Worm (Caenorhabditis elegans) whole organism, L4 larva: ENCODE data around the gene T13C5.6.

Source experiments
- D1046.2 ChIP-seq: fragments of 200-800 bp; sonication (Bioruptor generic); IDR thresholded peaks from 2 replicates; pipeline ENCODE4 v1.3.6; 2022; ENCODE audit warnings: missing genetic modification characterization, missing compliant biosample characterization
- F37D6.2 ChIP-seq: sonication (generic microtip); optimal IDR thresholded peaks from 2 replicates; lab custom pipeline; 2016; ENCODE audit warnings: mild to moderate bottlenecking, missing genetic modification characterization, missing compliant biosample characterization
- aha-1 ChIP-seq: fragments of 150-350 bp; peaks from one replicate; lab custom pipeline; 2014; ENCODE audit warnings: missing biosample characterization, missing genetic modification characterization
- ama-1 ChIP-seq: fragments of 150-350 bp; optimal IDR thresholded peaks from 2 replicates; lab custom pipeline; 2014; ENCODE audit warnings: inconsistent platforms, mixed read lengths
- ceh-20 ChIP-seq: fragments of 200-800 bp; sonication (Bioruptor generic); IDR thresholded peaks from 2 replicates; pipeline ENCODE4 v1.3.6; 2022; ENCODE audit warnings: missing genetic modification reagents, missing genetic modification characterization, missing compliant biosample characterization
- ceh-28 ChIP-seq: fragments of 150-350 bp; optimal IDR thresholded peaks from 2 replicates; lab custom pipeline; 2014; ENCODE audit warnings: missing biosample characterization, missing genetic modification reagents, missing genetic modification characterization
- ceh-44 ChIP-seq: fragments of 200-800 bp; sonication (Bioruptor generic); IDR thresholded peaks from 2 replicates; pipeline ENCODE4 v1.3.6; 2022; ENCODE audit warnings: missing genetic modification reagents, missing genetic modification characterization, missing compliant biosample characterization
- ctbp-1 ChIP-seq: fragments of 200-800 bp; sonication (Bioruptor generic); IDR thresholded peaks from 2 replicates; pipeline ENCODE4 v1.3.6; 2022; ENCODE audit warnings: missing genetic modification reagents, missing genetic modification characterization, missing compliant biosample characterization
- daf-16 ChIP-seq, 3 experiments: sonication (generic microtip); optimal IDR thresholded peaks; 2 replicates each; lab custom pipeline; 2016 to 2017; ENCODE audit warnings: missing genetic modification characterization in 3 of 3, missing genetic modification reagents in 3 of 3, mild to moderate bottlenecking in 2 of 3, missing compliant biosample characterization in 2 of 3, missing biosample characterization in 1 of 3, moderate library complexity in 1 of 3
- dmd-6 ChIP-seq: fragments of 200-800 bp; sonication (Bioruptor generic); IDR thresholded peaks from 2 replicates; pipeline ENCODE4 v1.3.6; 2022; ENCODE audit warnings: missing genetic modification reagents, missing genetic modification characterization, missing compliant biosample characterization
- dve-1 ChIP-seq: sonication (generic microtip); optimal IDR thresholded peaks from 2 replicates; lab custom pipeline; 2017; ENCODE audit warnings: antibody characterized with exemption, mild to moderate bottlenecking, missing genetic modification characterization, missing compliant biosample characterization; ENCODE audit not compliant: insufficient read depth
- egl-27 ChIP-seq: sonication (generic microtip); optimal IDR thresholded peaks from 3 replicates; lab custom pipeline; 2017; ENCODE audit warnings: missing biosample characterization, missing genetic modification reagents, missing genetic modification characterization
- hif-1 ChIP-seq, 2 experiments: sonication (generic microtip); optimal IDR thresholded peaks; 2 replicates each; lab custom pipeline; 2016 to 2017; ENCODE audit warnings: missing compliant biosample characterization in 2 of 2, missing genetic modification characterization in 2 of 2, missing genetic modification reagents in 2 of 2, missing genotype in 2 of 2, mild to moderate bottlenecking in 1 of 2
- hlh-11 ChIP-seq: fragments of 200-800 bp; sonication (Bioruptor generic); optimal IDR thresholded peaks from 2 replicates; lab custom pipeline; 2018; ENCODE audit warnings: mild to moderate bottlenecking, missing genetic modification characterization, missing compliant biosample characterization
- hlh-30 ChIP-seq: sonication (generic microtip); optimal IDR thresholded peaks from 2 replicates; lab custom pipeline; 2017; ENCODE audit warnings: antibody characterized with exemption, mild to moderate bottlenecking, missing genetic modification characterization, missing compliant biosample characterization; ENCODE audit not compliant: insufficient read depth
- lim-7 ChIP-seq: fragments of 200-800 bp; sonication (Bioruptor generic); IDR thresholded peaks from 2 replicates; pipeline ENCODE4 v1.3.6; 2022; ENCODE audit warnings: missing genetic modification characterization, missing compliant biosample characterization
- lin-1 ChIP-seq: fragments of 200-800 bp; sonication (Bioruptor generic); IDR thresholded peaks from 2 replicates; pipeline ENCODE4 v1.3.6; 2022; ENCODE audit warnings: missing genetic modification reagents, missing genetic modification characterization, missing compliant biosample characterization
- lin-38 ChIP-seq: fragments of 200-800 bp; sonication (Bioruptor generic); IDR thresholded peaks from 2 replicates; pipeline ENCODE4 v1.3.6; 2022; ENCODE audit warnings: missing genetic modification reagents, missing genetic modification characterization, missing compliant biosample characterization
- lin-39 ChIP-seq: fragments of 150-350 bp; optimal IDR thresholded peaks from 2 replicates; lab custom pipeline; 2014; ENCODE audit warnings: missing biosample characterization, missing genetic modification reagents, missing genetic modification characterization
- lsy-2 ChIP-seq, 2 experiments: fragments of 150-350 bp in 1 of 2; sonication (generic microtip) in 1 of 2; optimal IDR thresholded peaks; 2 replicates each; lab custom pipeline; 2014 to 2017; ENCODE audit warnings: missing biosample characterization in 2 of 2, missing genetic modification characterization in 2 of 2
- madf-9 ChIP-seq: fragments of 200-800 bp; sonication (Bioruptor generic); conservative IDR thresholded peaks from 2 replicates; pipeline ENCODE4 v1.3.6; 2022; ENCODE audit warnings: missing genetic modification reagents, missing genetic modification characterization, missing compliant biosample characterization
- mdl-1 ChIP-seq, 2 experiments: fragments of 150-350 bp in 1 of 2; sonication (generic microtip) in 1 of 2; optimal IDR thresholded peaks; 2 replicates each; lab custom pipeline; 2014 to 2017; ENCODE audit warnings: missing biosample characterization in 2 of 2, missing genetic modification characterization in 2 of 2
- mdt-29 ChIP-seq: fragments of 200-800 bp; sonication (Bioruptor generic); IDR thresholded peaks from 2 replicates; pipeline ENCODE4 v1.3.6; 2022; ENCODE audit warnings: missing genetic modification reagents, missing genetic modification characterization, missing compliant biosample characterization
- mep-1 ChIP-seq: fragments of 150-350 bp; sonication (generic microtip); optimal IDR thresholded peaks from 3 replicates; lab custom pipeline; 2014; ENCODE audit warnings: missing biosample characterization, missing genetic modification characterization
- mxl-3 ChIP-seq: fragments of 200-800 bp; sonication (Bioruptor generic); optimal IDR thresholded peaks from 2 replicates; lab custom pipeline; 2018; ENCODE audit warnings: mild to moderate bottlenecking, missing genetic modification characterization, missing compliant biosample characterization
- nhr-10 ChIP-seq: fragments of 150-350 bp; optimal IDR thresholded peaks from 2 replicates; lab custom pipeline; 2014; ENCODE audit warnings: missing biosample characterization, missing genetic modification characterization
- nhr-102 ChIP-seq: sonication (generic microtip); optimal IDR thresholded peaks from 2 replicates; lab custom pipeline; 2016; ENCODE audit warnings: mild to moderate bottlenecking, missing genetic modification characterization, moderate library complexity, missing compliant biosample characterization
- nhr-11 ChIP-seq: fragments of 150-350 bp; optimal IDR thresholded peaks from 2 replicates; lab custom pipeline; 2014; ENCODE audit warnings: missing biosample characterization, missing genetic modification characterization
- nhr-237 ChIP-seq: sonication (generic microtip); optimal IDR thresholded peaks from 2 replicates; lab custom pipeline; 2017; ENCODE audit warnings: missing biosample characterization, missing genetic modification characterization
- nhr-25 ChIP-seq: sonication (generic microtip); optimal IDR thresholded peaks from 2 replicates; lab custom pipeline; 2017; ENCODE audit warnings: missing genetic modification characterization, mild to moderate bottlenecking, missing compliant biosample characterization, antibody characterized with exemption, moderate library complexity, borderline replicate concordance; ENCODE audit not compliant: insufficient read depth
- nhr-28 ChIP-seq: fragments of 150-350 bp; optimal IDR thresholded peaks from 2 replicates; lab custom pipeline; 2014; ENCODE audit warnings: missing biosample characterization, missing genetic modification characterization
- nhr-48 ChIP-seq: sonication (generic microtip); optimal IDR thresholded peaks from 2 replicates; lab custom pipeline; 2016; ENCODE audit warnings: mild to moderate bottlenecking, missing genetic modification characterization, missing compliant biosample characterization
- nhr-77 ChIP-seq: fragments of 150-350 bp; optimal IDR thresholded peaks from 2 replicates; lab custom pipeline; 2014; ENCODE audit warnings: missing biosample characterization, missing genetic modification characterization
- pha-4 ChIP-seq, 2 experiments: fragments of 150-350 bp in 1 of 2; fragments of 200-800 bp in 1 of 2; sonication (Bioruptor generic) in 1 of 2; IDR thresholded peaks in 1 of 2; optimal IDR thresholded peaks in 1 of 2; 2 replicates each; pipeline versions ENCODE4 v1.3.6 to Lab custom; 2014 to 2022; ENCODE audit warnings: missing genetic modification characterization in 2 of 2, missing genetic modification reagents in 2 of 2, missing biosample characterization in 1 of 2, missing compliant biosample characterization in 1 of 2
- snpc-4 ChIP-seq: fragments of 150-350 bp; optimal IDR thresholded peaks from 2 replicates; lab custom pipeline; 2014; ENCODE audit warnings: missing biosample characterization, missing genetic modification characterization
- spr-1 ChIP-seq: sonication (generic microtip); optimal IDR thresholded peaks from 2 replicates; lab custom pipeline; 2016; ENCODE audit warnings: mild to moderate bottlenecking, missing genetic modification characterization, missing compliant biosample characterization
- unc-130 ChIP-seq: sonication (generic microtip); optimal IDR thresholded peaks from 2 replicates; lab custom pipeline; 2016; ENCODE audit warnings: missing genetic modification reagents, missing genetic modification characterization, missing compliant biosample characterization
- unc-62 ChIP-seq, 3 experiments: fragments of 150-350 bp in 1 of 3; sonication (generic microtip); optimal IDR thresholded peaks in 2 of 3; peaks in 1 of 3; 1 replicate in 1 of 3; 2 replicates in 2 of 3; lab custom pipeline; 2014 to 2017; ENCODE audit warnings: missing biosample characterization in 3 of 3, missing genetic modification characterization in 3 of 3, missing genetic modification reagents in 3 of 3, missing genotype in 1 of 3
- vab-7 ChIP-seq: fragments of 200-800 bp; sonication (Bioruptor generic); IDR thresholded peaks from 2 replicates; pipeline ENCODE4 v1.3.6; 2022; ENCODE audit warnings: missing genetic modification reagents, missing genetic modification characterization, missing compliant biosample characterization
- zag-1 ChIP-seq: fragments of 150-350 bp; optimal IDR thresholded peaks from 2 replicates; lab custom pipeline; 2014; ENCODE audit warnings: missing biosample characterization, missing genetic modification characterization
- zip-11 ChIP-seq: fragments of 200-800 bp; sonication (Bioruptor generic); IDR thresholded peaks from 2 replicates; pipeline ENCODE4 v1.3.6; 2022; ENCODE audit warnings: missing genetic modification characterization, missing compliant biosample characterization
- ztf-7 ChIP-seq: fragments of 150-350 bp; optimal IDR thresholded peaks from 2 replicates; lab custom pipeline; 2014; ENCODE audit warnings: missing biosample characterization, missing genetic modification characterization

T13C5.6 gene

ce11 chrX:6208463-6208862, 976 bp upstream of the T13C5.6 start, which contains the start of gene C14F11.7:
C14F11.7 (minus strand) TSS chrX:6208563.
- no peak for TF ChIP-seq egl-27 (tag; lab: Kevin White, UChicago)
- TF ChIP-seq nhr-10 (tag; lab: Kevin White, UChicago), result no peak
- TF ChIP-seq vab-7, result no peak
- TF ChIP-seq ctbp-1, result no peak
- TF ChIP-seq ceh-44 (GFP tag; lab: Robert Waterston, UW), result no peak
- no peak for TF ChIP-seq ceh-20 (GFP tag; lab: Robert Waterston, UW)
- TF ChIP-seq lin-1, result no peak
- TF ChIP-seq madf-9 (GFP tag; lab: Robert Waterston, UW), result no peak
- TF ChIP-seq lim-7 (GFP tag; lab: Robert Waterston, UW), result no peak
- TF ChIP-seq zip-11 (GFP tag; lab: Robert Waterston, UW), result no peak
- no peak for TF ChIP-seq spr-1
- TF ChIP-seq zag-1 (tag; lab: Kevin White, UChicago), result no peak
- no peak for TF ChIP-seq ceh-28 (tag; lab: Kevin White, UChicago)
- TF ChIP-seq D1046.2, result no peak
- TF ChIP-seq lin-38, result no peak
- no peak for TF ChIP-seq nhr-102 (tag; lab: Kevin White, UChicago)
- no peak for TF ChIP-seq hlh-11 (tag; lab: Kevin White, UChicago)
- no peak for TF ChIP-seq lin-39 (tag; lab: Kevin White, UChicago)
- TF ChIP-seq snpc-4 (tag; lab: Kevin White, UChicago), result no peak

ce11 chrX:6206305-6206704, 1.2 kb downstream of the T13C5.6 start, which contains the start of gene mtp-18:
mtp-18 (minus strand) TSS chrX:6206405.
- TF ChIP-seq zag-1 (tag; lab: Kevin White, UChicago), result no peak
- TF ChIP-seq unc-62 (GFP tag; optimal IDR thresholded peaks at IDR 0.05 in 1 of 2; lab: Kevin White, UChicago), result peak in 1 of 2 experiments; percentile 12
- TF ChIP-seq unc-62 (tag; optimal IDR thresholded peaks at IDR 0.05; lab: Kevin White, UChicago), result no peak

- TF ChIP-seq ztf-7 (tag; lab: Kevin White, UChicago) (no peak), nhr-237 (tag; lab: Kevin White, UChicago) (no peak), unc-62 (GFP tag; optimal IDR thresholded peaks at IDR 0.05 in 1 of 2; lab: Kevin White, UChicago) (peak in 1 of 2 experiments; percentile 90), unc-62 (tag; optimal IDR thresholded peaks at IDR 0.05; lab: Kevin White, UChicago) (no peak)
Observed at ce11 chrX:6205325-6205724, 2.2 kb downstream of the T13C5.6 start.

ce11 chrX:6204696-6205232, 2.7 kb downstream of the T13C5.6 start, which contains the start of gene bca-1:
bca-1 (minus strand) TSS chrX:6204746.
- TF ChIP-seq nhr-25 (tag; lab: Kevin White, UChicago), result peak; percentile 14
- TF ChIP-seq aha-1, result peak; percentile 77
- no peak for TF ChIP-seq mdt-29 (GFP tag; lab: Robert Waterston, UW)
- TF ChIP-seq hlh-11 (tag; lab: Kevin White, UChicago), result peak; percentile 65
- peak; percentile 68 for TF ChIP-seq nhr-28 (tag; lab: Kevin White, UChicago)
- peak in 1 of 2 experiments; percentile 40 for TF ChIP-seq lsy-2 (tag; optimal IDR thresholded peaks at IDR 0.05; lab: Kevin White, UChicago)
- TF ChIP-seq hlh-30 (tag; lab: Kevin White, UChicago), result peak; percentile 84
- TF ChIP-seq mxl-3 (GFP tag; lab: Kevin White, UChicago), result peak; percentile 37
- TF ChIP-seq nhr-10 (tag; lab: Kevin White, UChicago), result peak; percentile 64
- peak in 1 of 2 experiments; percentile 92 for TF ChIP-seq unc-62 (GFP tag; optimal IDR thresholded peaks at IDR 0.05 in 1 of 2; lab: Kevin White, UChicago)
- no peak for TF ChIP-seq unc-62 (tag; optimal IDR thresholded peaks at IDR 0.05; lab: Kevin White, UChicago)
- TF ChIP-seq nhr-11 (tag; lab: Kevin White, UChicago), result peak; percentile 35
- TF ChIP-seq unc-130 (GFP tag; lab: Kevin White, UChicago), result no peak
- TF ChIP-seq mep-1 (tag; lab: Kevin White, UChicago), result peak; percentile 59
- TF ChIP-seq hif-1 (tag; optimal IDR thresholded peaks at IDR 0.05; lab: Kevin White, UChicago), result peak in 1 of 2 experiments; percentile 24
- TF ChIP-seq mdl-1 (tag; optimal IDR thresholded peaks at IDR 0.05; lab: Kevin White, UChicago), result peak in 1 of 2 experiments; percentile 49
- TF ChIP-seq egl-27 (tag; lab: Kevin White, UChicago), result no peak
- no peak for TF ChIP-seq F37D6.2 (tag; lab: Kevin White, UChicago)
- TF ChIP-seq dve-1 (tag; lab: Kevin White, UChicago), result peak; percentile 63
- peak; percentile 70 for TF ChIP-seq dmd-6
- TF ChIP-seq nhr-48 (tag; lab: Kevin White, UChicago), result peak; percentile 46
- TF ChIP-seq daf-16 (GFP tag; optimal IDR thresholded peaks at IDR 0.05; lab: Kevin White, UChicago), result peak in 1 of 2 experiments; percentile 22
- TF ChIP-seq daf-16 (tag; optimal IDR thresholded peaks at IDR 0.05; lab: Kevin White, UChicago), result peak; percentile 53
- peak; percentile 6 for TF ChIP-seq nhr-77 (tag; lab: Kevin White, UChicago)
- TF ChIP-seq nhr-237 (tag; lab: Kevin White, UChicago), result no peak
- no peak for TF ChIP-seq pha-4 (GFP tag; IDR thresholded peaks at IDR 0.05; lab: Robert Waterston, UW)
- TF ChIP-seq pha-4 (tag; optimal IDR thresholded peaks at IDR 0.05; lab: Kevin White, UChicago), result peak; percentile 5
- peak; percentile 37 for TF ChIP-seq ama-1 (lab: Kevin White, UChicago)
